Fruit fly (Drosophila melanogaster) whole organism, wandering third instar larva: ENCODE measurements around the gene CG4553.

Source experiments
- Abd-B ChIP-seq: fragments of >200 bp; optimal IDR thresholded peaks from 2 replicates; lab custom pipeline; 2017; ENCODE audit warnings: missing biosample characterization, missing genetic modification characterization
- CrebA ChIP-seq: fragments of 200-800 bp; sonication (Bioruptor generic); optimal IDR thresholded peaks from 2 replicates; lab custom pipeline; 2016; ENCODE audit warnings: missing biosample characterization, mild to moderate bottlenecking, missing genetic modification characterization, borderline replicate concordance
- Dif ChIP-seq: fragments of 200-275, 200-300 bp; sonication (Bioruptor generic); optimal IDR thresholded peaks from 2 replicates; lab custom pipeline; 2018; ENCODE audit warnings: missing biosample characterization, missing genetic modification characterization; ENCODE audit not compliant: partially characterized antibody
- Hnf4 ChIP-seq: fragments of 200-800 bp; sonication (Bioruptor generic); optimal IDR thresholded peaks from 2 replicates; lab custom pipeline; 2016; ENCODE audit warnings: missing biosample characterization, mild to moderate bottlenecking, missing genetic modification characterization
- Hr78 ChIP-seq: fragments of >200 bp; optimal IDR thresholded peaks from 2 replicates; lab custom pipeline; 2017; ENCODE audit warnings: missing biosample characterization, missing genetic modification characterization
- dl ChIP-seq, 2 experiments: fragments of 175-275, 200-275 bp in 1 of 2; fragments of 200-275 bp in 1 of 2; sonication (Bioruptor generic); optimal IDR thresholded peaks; lab custom pipeline; 2018; ENCODE audit warnings: mild to moderate bottlenecking in 2 of 2, missing biosample characterization in 2 of 2, missing genetic modification characterization in 2 of 2, moderate library complexity in 2 of 2; ENCODE audit not compliant: partially characterized antibody in 2 of 2, insufficient read depth in 1 of 2
- dmrt93B ChIP-seq: fragments of 200-800 bp; sonication (Bioruptor generic); optimal IDR thresholded peaks from 2 replicates; lab custom pipeline; 2018; ENCODE audit warnings: missing biosample characterization, mild to moderate bottlenecking, missing genetic modification characterization
- dsf ChIP-seq: sonication (Bioruptor generic); optimal IDR thresholded peaks from 2 replicates; lab custom pipeline; 2016; ENCODE audit warnings: missing biosample characterization, missing genetic modification characterization, borderline replicate concordance
- fru ChIP-seq: fragments of 200-800 bp; sonication (Bioruptor generic); optimal IDR thresholded peaks from 3 replicates; lab custom pipeline; 2016; ENCODE audit warnings: missing biosample characterization, mild to moderate bottlenecking, missing genetic modification characterization
- h ChIP-seq: fragments of 200-800 bp; sonication (Bioruptor generic); optimal IDR thresholded peaks from 3 replicates; lab custom pipeline; 2016; ENCODE audit warnings: missing biosample characterization, mild to moderate bottlenecking, missing genetic modification characterization
- sv ChIP-seq: fragments of 200-800 bp; sonication (Bioruptor generic); optimal IDR thresholded peaks from 3 replicates; lab custom pipeline; 2016; ENCODE audit warnings: missing biosample characterization, missing genetic modification characterization
- usp ChIP-seq: fragments of >200 bp; optimal IDR thresholded peaks from 2 replicates; lab custom pipeline; 2017; ENCODE audit warnings: missing biosample characterization, missing genetic modification characterization

DNA sequence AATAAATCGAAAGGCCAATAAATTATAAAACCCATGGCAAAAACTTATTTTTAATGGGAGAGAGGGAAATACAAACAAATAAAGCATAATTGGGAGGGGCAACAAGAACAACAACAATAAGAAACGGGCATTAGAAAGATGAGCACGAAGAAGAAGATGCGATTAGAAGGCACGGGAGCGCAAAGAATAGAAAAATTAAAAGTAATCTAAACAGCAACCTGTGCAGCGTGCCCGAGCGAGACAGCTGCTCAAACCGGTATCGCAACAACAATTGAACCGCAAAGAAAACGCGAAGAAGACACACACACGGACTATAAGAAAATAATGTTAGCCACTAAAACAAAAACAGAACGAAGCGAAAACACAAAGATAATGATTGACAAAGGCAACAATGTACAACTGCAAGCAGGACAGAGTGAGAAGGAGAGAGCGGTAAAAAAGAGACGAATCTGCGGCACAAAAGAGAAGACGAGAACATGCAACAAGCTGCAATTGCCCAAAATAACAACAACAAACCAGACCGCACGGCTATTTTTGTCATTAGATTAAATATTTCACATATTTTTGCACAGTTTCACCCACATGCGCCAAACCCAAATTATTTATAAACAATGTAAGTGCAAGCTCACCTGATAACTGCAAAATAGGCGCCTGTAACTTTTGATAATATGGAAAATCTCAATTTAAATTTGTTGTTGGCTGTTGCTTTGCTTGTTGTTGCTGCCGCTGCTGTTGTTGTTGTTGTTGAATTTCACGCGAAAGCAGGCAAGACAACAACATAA, 4.7 kb downstream of the CG4553 start:
- TF ChIP-seq Dif: no peak
- TF ChIP-seq CrebA (GFP tag; lab: Kevin White, UChicago): no peak
- no peak for TF ChIP-seq Hr78 (GFP tag; lab: Kevin White, UChicago)
- TF ChIP-seq Hnf4 (GFP tag; lab: Kevin White, UChicago): no peak
- TF ChIP-seq dsf: no peak
- TF ChIP-seq fru (GFP tag; lab: Kevin White, UChicago): no peak
- TF ChIP-seq Abd-B (GFP tag; lab: Kevin White, UChicago): no peak
- TF ChIP-seq dl (GFP tag; optimal IDR thresholded peaks at IDR 0.05; lab: Kevin White, UChicago; ENCODE audit: insufficient read depth in 1 of 2, partially characterized antibody in 2 of 2): no peak
- TF ChIP-seq usp (GFP tag; lab: Kevin White, UChicago): no peak
- no peak for TF ChIP-seq dmrt93B (GFP tag; lab: Kevin White, UChicago)
- TF ChIP-seq sv (GFP tag; lab: Kevin White, UChicago): no peak
- TF ChIP-seq h (GFP tag; lab: Kevin White, UChicago): no peak
